Fruit fly (Drosophila melanogaster) whole organism: ENCODE measurements around the gene dpr20.

Source experiments
- CG8478 ChIP-seq: fragments of >200 bp; optimal IDR thresholded peaks from 2 replicates; lab custom pipeline; 2018; ENCODE audit warnings: inconsistent platforms
- Dll ChIP-seq: fragments of >200 bp; optimal IDR thresholded peaks from 2 replicates; lab custom pipeline; 2017
- EcR ChIP-seq, 2 experiments: fragments of >200 bp; optimal IDR thresholded peaks; 2 replicates each; lab custom pipeline; 2017; ENCODE audit warnings: missing biosample characterization in 2 of 2, missing genetic modification characterization in 2 of 2, missing genetic modification reagents in 2 of 2
- pan ChIP-seq: fragments of >200 bp; optimal IDR thresholded peaks from 2 replicates; lab custom pipeline; 2017
- psq ChIP-seq: fragments of >200 bp; optimal IDR thresholded peaks from 2 replicates; lab custom pipeline; 2017
- usp ChIP-seq: fragments of >200 bp; optimal IDR thresholded peaks from 2 replicates; lab custom pipeline; 2017; ENCODE audit warnings: missing biosample characterization, missing genetic modification characterization, mixed read lengths

The dpr20 gene

dm6 chr3L:833878-834277 lies 23.2 kb downstream of the dpr20 start, which contains the start of gene CG42553:
Gene CG42553, plus strand, starts transcription at chr3L:834093.
- TF ChIP-seq EcR (GFP tag; optimal IDR thresholded peaks at IDR 0.05; lab: Kevin White, UChicago) = no peak
- TF ChIP-seq CG8478 (lab: Kevin White, UChicago) = no peak
- TF ChIP-seq usp = no peak
- TF ChIP-seq Dll (lab: Kevin White, UChicago) = no peak
- TF ChIP-seq psq (lab: Kevin White, UChicago) = no peak
- no peak for TF ChIP-seq pan (lab: Kevin White, UChicago)

- TF ChIP-seq Dll (lab: Kevin White, UChicago) (no peak), psq (lab: Kevin White, UChicago) (no peak), EcR (GFP tag; optimal IDR thresholded peaks at IDR 0.05; lab: Kevin White, UChicago) (no peak), pan (lab: Kevin White, UChicago) (no peak), usp (no peak), CG8478 (lab: Kevin White, UChicago) (no peak)
These were observed 23.9 kb downstream of the dpr20 start, which contains the start of gene Sf3b3 for dm6 chr3L:832897-833857. Gene Sf3b3, minus strand, starts transcription at chr3L:833385.

- TF ChIP-seq EcR (GFP tag; optimal IDR thresholded peaks at IDR 0.05; lab: Kevin White, UChicago) = no peak
These were observed 32.6 kb downstream of the dpr20 start for dm6 chr3L:824444-824843.

dm6 chr3L:823597-823996 lies 33.5 kb downstream of the dpr20 start:
- no peak for TF ChIP-seq EcR (GFP tag; optimal IDR thresholded peaks at IDR 0.05; lab: Kevin White, UChicago)
- no peak for TF ChIP-seq Dll (lab: Kevin White, UChicago)
- TF ChIP-seq psq (lab: Kevin White, UChicago) = no peak
- TF ChIP-seq CG8478 (lab: Kevin White, UChicago) = no peak
- no peak for TF ChIP-seq pan (lab: Kevin White, UChicago)
- no peak for TF ChIP-seq usp

- TF ChIP-seq usp (no peak), psq (lab: Kevin White, UChicago) (no peak), CG8478 (lab: Kevin White, UChicago) (no peak), pan (lab: Kevin White, UChicago) (no peak), EcR (GFP tag; optimal IDR thresholded peaks at IDR 0.05; lab: Kevin White, UChicago) (no peak), Dll (lab: Kevin White, UChicago) (no peak)
These were observed 34.4 kb downstream of the dpr20 start for dm6 chr3L:822619-823018.

dm6 chr3L:821951-822350 lies 35.1 kb downstream of the dpr20 start:
- TF ChIP-seq EcR (GFP tag; optimal IDR thresholded peaks at IDR 0.05; lab: Kevin White, UChicago) (no peak), CG8478 (lab: Kevin White, UChicago) (no peak), usp (no peak), pan (lab: Kevin White, UChicago) (no peak), psq (lab: Kevin White, UChicago) (no peak), Dll (lab: Kevin White, UChicago) (no peak)

dm6 chr3L:820975-821598 lies 36.0 kb downstream of the dpr20 start:
- TF ChIP-seq usp (no peak), pan (lab: Kevin White, UChicago) (no peak), EcR (GFP tag; optimal IDR thresholded peaks at IDR 0.05; lab: Kevin White, UChicago) (no peak), CG8478 (lab: Kevin White, UChicago) (no peak), Dll (lab: Kevin White, UChicago) (no peak), psq (lab: Kevin White, UChicago) (no peak)

dm6 chr3L:820332-820731 lies 36.7 kb downstream of the dpr20 start:
- no peak for TF ChIP-seq CG8478 (lab: Kevin White, UChicago)
- no peak for TF ChIP-seq EcR (GFP tag; optimal IDR thresholded peaks at IDR 0.05; lab: Kevin White, UChicago)
- TF ChIP-seq psq (lab: Kevin White, UChicago) = no peak
- no peak for TF ChIP-seq Dll (lab: Kevin White, UChicago)
- no peak for TF ChIP-seq pan (lab: Kevin White, UChicago)

- no peak for TF ChIP-seq pan (lab: Kevin White, UChicago)
- TF ChIP-seq EcR (GFP tag; optimal IDR thresholded peaks at IDR 0.05; lab: Kevin White, UChicago) = no peak
- TF ChIP-seq CG8478 (lab: Kevin White, UChicago) = no peak
- TF ChIP-seq Dll (lab: Kevin White, UChicago) = no peak
- no peak for TF ChIP-seq usp
- no peak for TF ChIP-seq psq (lab: Kevin White, UChicago)
These were observed 37.7 kb downstream of the dpr20 start for dm6 chr3L:819297-819886.

- TF ChIP-seq EcR (GFP tag; optimal IDR thresholded peaks at IDR 0.05; lab: Kevin White, UChicago) = no peak
- no peak for TF ChIP-seq pan (lab: Kevin White, UChicago)
- no peak for TF ChIP-seq psq (lab: Kevin White, UChicago)
- no peak for TF ChIP-seq usp
- no peak for TF ChIP-seq CG8478 (lab: Kevin White, UChicago)
- TF ChIP-seq Dll (lab: Kevin White, UChicago) = no peak
These were observed 38.5 kb downstream of the dpr20 start for dm6 chr3L:818438-819138.

- TF ChIP-seq pan (lab: Kevin White, UChicago) = no peak
- no peak for TF ChIP-seq EcR (GFP tag; optimal IDR thresholded peaks at IDR 0.05; lab: Kevin White, UChicago)
- TF ChIP-seq usp = no peak
- TF ChIP-seq CG8478 (lab: Kevin White, UChicago) = no peak
- no peak for TF ChIP-seq Dll (lab: Kevin White, UChicago)
- TF ChIP-seq psq (lab: Kevin White, UChicago) = no peak
These were observed 39.3 kb downstream of the dpr20 start for dm6 chr3L:817708-818107.
